Worm (Caenorhabditis elegans) whole organism, late embryonic: ENCODE data around the gene srlf-36.

Experiments
- F13H6.1 ChIP-seq: sonication (generic microtip); optimal IDR thresholded peaks from 2 replicates; lab custom pipeline; 2016; ENCODE audit warnings: missing genetic modification characterization, missing compliant biosample characterization
- Y22D7AL.16 ChIP-seq: sonication (generic microtip); optimal IDR thresholded peaks from 2 replicates; lab custom pipeline; 2016; ENCODE audit warnings: missing genetic modification characterization, missing compliant biosample characterization
- ahr-1 ChIP-seq: sonication (generic microtip); optimal IDR thresholded peaks from 2 replicates; lab custom pipeline; 2016; ENCODE audit warnings: missing genetic modification characterization, missing compliant biosample characterization
- ama-1 ChIP-seq: fragments of 150-350 bp; optimal IDR thresholded peaks from 2 replicates; lab custom pipeline; 2014
- ceh-18 ChIP-seq: sonication (generic microtip); optimal IDR thresholded peaks from 2 replicates; lab custom pipeline; 2016; ENCODE audit warnings: missing genetic modification characterization, missing compliant biosample characterization
- ceh-19 ChIP-seq: fragments of 200-800 bp; sonication (Bioruptor generic); optimal IDR thresholded peaks from 2 replicates; lab custom pipeline; 2018; ENCODE audit warnings: mild to moderate bottlenecking, missing genetic modification characterization, missing compliant biosample characterization
- ceh-34 ChIP-seq: sonication (generic microtip); optimal IDR thresholded peaks from 2 replicates; lab custom pipeline; 2016; ENCODE audit warnings: mild to moderate bottlenecking, missing genetic modification characterization, missing compliant biosample characterization
- ceh-48 ChIP-seq: sonication (generic microtip); optimal IDR thresholded peaks from 2 replicates; lab custom pipeline; 2016; ENCODE audit warnings: missing genetic modification characterization, inconsistent platforms, missing compliant biosample characterization
- ceh-6 ChIP-seq: fragments of 200-800 bp; sonication (Bioruptor generic); optimal IDR thresholded peaks from 2 replicates; lab custom pipeline; 2018; ENCODE audit warnings: mild to moderate bottlenecking, missing genetic modification characterization, missing compliant biosample characterization
- ceh-9 ChIP-seq: sonication (generic microtip); optimal IDR thresholded peaks from 2 replicates; lab custom pipeline; 2016; ENCODE audit warnings: mild to moderate bottlenecking, missing genetic modification characterization, inconsistent platforms, missing compliant biosample characterization
- che-1 ChIP-seq: sonication (generic microtip); optimal IDR thresholded peaks from 2 replicates; lab custom pipeline; 2016; ENCODE audit warnings: mild to moderate bottlenecking, missing genetic modification characterization, missing compliant biosample characterization
- dmd-4 ChIP-seq: sonication (generic microtip); optimal IDR thresholded peaks from 2 replicates; lab custom pipeline; 2016; ENCODE audit warnings: borderline replicate concordance, missing genetic modification characterization, missing compliant biosample characterization
- elt-2 ChIP-seq: sonication (generic microtip); optimal IDR thresholded peaks from 2 replicates; lab custom pipeline; 2016; ENCODE audit warnings: missing genetic modification reagents, missing genetic modification characterization, missing compliant biosample characterization
- ets-4 ChIP-seq: sonication (generic microtip); optimal IDR thresholded peaks from 2 replicates; lab custom pipeline; 2016; ENCODE audit warnings: missing genetic modification characterization, missing compliant biosample characterization
- fax-1 ChIP-seq: sonication (generic microtip); optimal IDR thresholded peaks from 2 replicates; lab custom pipeline; 2016; ENCODE audit warnings: missing genotype, missing genetic modification characterization, missing compliant biosample characterization
- fkh-10 ChIP-seq: fragments of 150-350 bp; optimal IDR thresholded peaks from 2 replicates; lab custom pipeline; 2014; ENCODE audit warnings: missing biosample characterization, missing genetic modification reagents, missing genetic modification characterization
- fkh-6 ChIP-seq: sonication (generic microtip); optimal IDR thresholded peaks from 2 replicates; lab custom pipeline; 2016; ENCODE audit warnings: missing genetic modification characterization, missing compliant biosample characterization
- gmeb-2 ChIP-seq: sonication (generic microtip); optimal IDR thresholded peaks from 2 replicates; lab custom pipeline; 2016; ENCODE audit warnings: missing genetic modification characterization, inconsistent platforms, missing compliant biosample characterization
- hlh-13 ChIP-seq: fragments of 200-800 bp; sonication (Bioruptor generic); optimal IDR thresholded peaks from 2 replicates; lab custom pipeline; 2018; ENCODE audit warnings: mild to moderate bottlenecking, missing genetic modification characterization, missing compliant biosample characterization
- hlh-30 ChIP-seq: sonication (generic microtip); optimal IDR thresholded peaks from 2 replicates; lab custom pipeline; 2017; ENCODE audit warnings: antibody characterized with exemption, missing genetic modification characterization, missing compliant biosample characterization; ENCODE audit not compliant: insufficient read depth
- hlh-8 ChIP-seq: sonication (generic microtip); optimal IDR thresholded peaks from 2 replicates; lab custom pipeline; 2016; ENCODE audit warnings: missing genotype, missing genetic modification characterization, missing compliant biosample characterization
- lim-6 ChIP-seq: sonication (generic microtip); optimal IDR thresholded peaks from 2 replicates; lab custom pipeline; 2016; ENCODE audit warnings: missing genetic modification characterization, missing compliant biosample characterization
- mec-3 ChIP-seq: sonication (generic microtip); optimal IDR thresholded peaks from 2 replicates; lab custom pipeline; 2016; ENCODE audit warnings: borderline replicate concordance, missing genetic modification characterization, missing compliant biosample characterization
- nfya-1 ChIP-seq: sonication (generic microtip); optimal IDR thresholded peaks from 2 replicates; lab custom pipeline; 2017; ENCODE audit warnings: missing genetic modification characterization, mild to moderate bottlenecking, missing compliant biosample characterization, antibody characterized with exemption, moderate library complexity
- nhr-11 ChIP-seq: fragments of 150-350 bp; optimal IDR thresholded peaks from 2 replicates; lab custom pipeline; 2014; ENCODE audit warnings: missing biosample characterization, missing genetic modification characterization
- nhr-232 ChIP-seq: sonication (generic microtip); optimal IDR thresholded peaks from 2 replicates; lab custom pipeline; 2016; ENCODE audit warnings: missing genetic modification characterization, missing compliant biosample characterization
- pha-4 ChIP-seq: fragments of 150-350 bp; optimal IDR thresholded peaks from 2 replicates; lab custom pipeline; 2018; ENCODE audit warnings: missing biosample characterization, missing genetic modification reagents, missing genetic modification characterization
- pros-1 ChIP-seq: fragments of 150-350 bp; optimal IDR thresholded peaks from 2 replicates; lab custom pipeline; 2014; ENCODE audit warnings: missing biosample characterization, missing genetic modification reagents, missing genetic modification characterization
- ref-2 ChIP-seq: sonication (generic microtip); optimal IDR thresholded peaks from 2 replicates; lab custom pipeline; 2016; ENCODE audit warnings: missing genetic modification characterization, missing compliant biosample characterization
- tbx-2 ChIP-seq: sonication (generic microtip); optimal IDR thresholded peaks from 2 replicates; lab custom pipeline; 2016; ENCODE audit warnings: missing genetic modification characterization, missing compliant biosample characterization
- tbx-7 ChIP-seq: sonication (generic microtip); optimal IDR thresholded peaks from 2 replicates; lab custom pipeline; 2016; ENCODE audit warnings: missing genotype, missing genetic modification characterization, missing compliant biosample characterization
- unc-3 ChIP-seq, 2 experiments: fragments of 200-800 bp in 1 of 2; sonication (Bioruptor generic) in 1 of 2; sonication (generic microtip) in 1 of 2; conservative IDR thresholded peaks in 1 of 2; optimal IDR thresholded peaks in 1 of 2; 2 replicates each; pipeline versions ENCODE4 v1.3.6 to Lab custom; 2016 to 2022; ENCODE audit warnings: missing compliant biosample characterization in 2 of 2, missing genetic modification characterization in 2 of 2, missing genetic modification reagents in 1 of 2
- unc-42 ChIP-seq: sonication (generic microtip); optimal IDR thresholded peaks from 2 replicates; lab custom pipeline; 2016; ENCODE audit warnings: missing genotype, missing genetic modification characterization, missing compliant biosample characterization
- unc-86 ChIP-seq: sonication (generic microtip); optimal IDR thresholded peaks from 2 replicates; lab custom pipeline; 2016; ENCODE audit warnings: missing genetic modification characterization, missing compliant biosample characterization
- zip-5 ChIP-seq: sonication (generic microtip); optimal IDR thresholded peaks from 2 replicates; lab custom pipeline; 2016; ENCODE audit warnings: missing genetic modification characterization, missing compliant biosample characterization
- ztf-16 ChIP-seq: sonication (generic microtip); optimal IDR thresholded peaks from 2 replicates; lab custom pipeline; 2017; ENCODE audit warnings: missing genetic modification characterization, missing compliant biosample characterization

srlf-36 gene

DNA sequence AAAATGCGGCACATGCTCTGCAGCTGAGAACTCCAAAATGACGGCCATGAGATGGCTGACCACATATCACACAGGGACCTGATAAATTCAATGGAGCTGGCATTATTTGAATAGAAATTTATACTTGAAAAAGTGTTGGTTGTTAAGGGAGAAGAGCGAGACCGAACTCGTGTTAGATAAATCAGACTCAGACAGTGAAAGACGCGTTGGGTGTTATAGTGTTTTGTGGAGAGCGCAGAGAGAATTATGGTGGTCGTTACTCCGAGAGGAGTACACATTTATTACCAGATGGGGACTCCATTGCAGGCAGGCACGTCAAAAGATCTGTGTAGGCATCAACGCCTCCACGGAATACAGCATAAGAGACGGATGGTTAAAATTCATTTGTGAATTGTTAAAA lies 33.2 kb upstream of the srlf-36 start, which contains the start of gene nhr-190:
Gene nhr-190 (minus strand): TSS at position 175 of the 400 bp plus-strand sequence.
- TF ChIP-seq hlh-30 (tag; lab: Kevin White, UChicago) (peak; percentile 29), ceh-19 (GFP tag; lab: Kevin White, UChicago) (no peak), nfya-1 (tag; lab: Kevin White, UChicago) (peak; percentile 18), che-1 (tag; lab: Kevin White, UChicago) (no peak), unc-86 (tag; lab: Kevin White, UChicago) (no peak)
- TF ChIP-seq, all 69 proteins: peak for 2

- TF ChIP-seq mec-3 (no peak), ceh-9 (no peak), nfya-1 (tag; lab: Kevin White, UChicago) (no peak), nhr-232 (no peak), nhr-11 (tag; lab: Kevin White, UChicago) (no peak), unc-86 (tag; lab: Kevin White, UChicago) (no peak), tbx-7 (tag; lab: Kevin White, UChicago) (no peak), hlh-13 (GFP tag; lab: Kevin White, UChicago) (no peak), ztf-16 (tag; lab: Kevin White, UChicago) (no peak), fax-1 (no peak), pha-4 (tag; lab: Kevin White, UChicago) (no peak), elt-2 (tag; lab: Kevin White, UChicago) (no peak), gmeb-2 (no peak), ref-2 (no peak)
These were observed 28.8 kb upstream of the srlf-36 start, which contains the start of gene srj-37 for ce11 chrV:638328-638727. srj-37 (plus strand) TSS chrV:638628.

- TF ChIP-seq fkh-10 (GFP tag; lab: Kevin White, UChicago) (no peak), hlh-30 (tag; lab: Kevin White, UChicago) (no peak), unc-86 (tag; lab: Kevin White, UChicago) (no peak), ceh-34 (tag; lab: Kevin White, UChicago) (no peak), F13H6.1 (no peak), unc-42 (tag; lab: Kevin White, UChicago) (no peak), unc-3 (GFP tag; conservative IDR thresholded peaks at IDR 0.05; lab: Robert Waterston, UW) (no peak), unc-3 (tag; optimal IDR thresholded peaks at IDR 0.05; lab: Kevin White, UChicago) (no peak)
- TF ChIP-seq, all 69 proteins: peak for 0
These were observed 26.7 kb upstream of the srlf-36 start, which contains the start of gene pals-31 for ce11 chrV:636281-636680. pals-31 (plus strand) TSS chrV:636581.

- TF ChIP-seq hlh-8: no peak
- TF ChIP-seq unc-3 (GFP tag; conservative IDR thresholded peaks at IDR 0.05; lab: Robert Waterston, UW): no peak
- TF ChIP-seq unc-3 (tag; optimal IDR thresholded peaks at IDR 0.05; lab: Kevin White, UChicago): no peak
- TF ChIP-seq lim-6 (tag; lab: Kevin White, UChicago): no peak
- TF ChIP-seq ceh-18 (tag; lab: Kevin White, UChicago): no peak
- TF ChIP-seq hlh-30 (tag; lab: Kevin White, UChicago): peak; percentile 28
- TF ChIP-seq fkh-6 (tag; lab: Kevin White, UChicago): no peak
- TF ChIP-seq tbx-2 (tag; lab: Kevin White, UChicago): no peak
- no peak for TF ChIP-seq ceh-19 (GFP tag; lab: Kevin White, UChicago)
- no peak for TF ChIP-seq dmd-4 (tag; lab: Kevin White, UChicago)
These were observed 26.1 kb upstream of the srlf-36 start for ce11 chrV:635630-636029.

ce11 chrV:634855-635254 lies 25.3 kb upstream of the srlf-36 start, which contains the start of gene F48G7.10:
F48G7.10 (minus strand) TSS chrV:634955.
- TF ChIP-seq pros-1 (tag; lab: Kevin White, UChicago) (no peak), ahr-1 (no peak), ceh-34 (tag; lab: Kevin White, UChicago) (no peak), ets-4 (tag; lab: Kevin White, UChicago) (no peak), dmd-4 (tag; lab: Kevin White, UChicago) (no peak), ama-1 (lab: Kevin White, UChicago) (no peak), ceh-48 (tag; lab: Kevin White, UChicago) (no peak), pha-4 (tag; lab: Kevin White, UChicago) (no peak), che-1 (tag; lab: Kevin White, UChicago) (no peak), Y22D7AL.16 (tag; lab: Kevin White, UChicago) (no peak), zip-5 (tag; lab: Kevin White, UChicago) (no peak), ceh-9 (no peak), ceh-6 (GFP tag; lab: Kevin White, UChicago) (no peak), gmeb-2 (no peak)
